Fruit fly (Drosophila melanogaster) whole organism, pupa: ENCODE data around the gene CG2113.
A peak's percentile ranks its signal among the peaks of the same experiment; 100 is the strongest.

Source experiments
- CG10348 ChIP-seq: fragments of 200-800 bp; sonication (Bioruptor generic); IDR thresholded peaks from 2 replicates; pipeline ENCODE4 v1.3.6; 2022; ENCODE audit warnings: missing biosample characterization, missing genetic modification characterization
- CG12605 ChIP-seq: fragments of 200-800 bp; sonication (Bioruptor generic); IDR thresholded peaks from 2 replicates; pipeline ENCODE4 v1.3.6; 2022; ENCODE audit warnings: missing biosample characterization, missing genetic modification characterization
- CG13204 ChIP-seq: fragments of 200-800 bp; sonication (Bioruptor generic); optimal IDR thresholded peaks from 2 replicates; lab custom pipeline; 2018; ENCODE audit warnings: missing biosample characterization, mild to moderate bottlenecking, missing genetic modification characterization, moderate library complexity
- CG14655 ChIP-seq: fragments of 200-800 bp; sonication (Bioruptor generic); optimal IDR thresholded peaks from 3 replicates; lab custom pipeline; 2017; ENCODE audit warnings: mild to moderate bottlenecking, missing biosample characterization, missing genetic modification reagents, missing genetic modification characterization
- CG15710 ChIP-seq: fragments of 200-800 bp; sonication (Bioruptor generic); optimal IDR thresholded peaks from 2 replicates; lab custom pipeline; 2018; ENCODE audit warnings: missing biosample characterization, mild to moderate bottlenecking, missing genetic modification characterization, moderate library complexity
- CG17806 ChIP-seq: fragments of 200-800 bp; sonication (Bioruptor generic); optimal IDR thresholded peaks from 2 replicates; lab custom pipeline; 2018; ENCODE audit warnings: missing biosample characterization, mild to moderate bottlenecking, missing genetic modification characterization, moderate library complexity
- CG32121 ChIP-seq: fragments of 200-800 bp; sonication (Bioruptor generic); IDR thresholded peaks from 2 replicates; pipeline ENCODE4 v1.3.6; 2022; ENCODE audit warnings: missing biosample characterization, missing genetic modification characterization
- CG34367 ChIP-seq: fragments of 200-800 bp; sonication (Bioruptor generic); optimal IDR thresholded peaks from 2 replicates; lab custom pipeline; 2018; ENCODE audit warnings: missing biosample characterization, mild to moderate bottlenecking, missing genetic modification characterization
- CG4496 ChIP-seq: fragments of 200-800 bp; sonication (Bioruptor generic); IDR thresholded peaks from 3 replicates; pipeline ENCODE4 v1.3.6; 2022; ENCODE audit warnings: missing biosample characterization, missing genetic modification characterization
- CG8159 ChIP-seq: fragments of 200-800 bp; sonication (Bioruptor generic); optimal IDR thresholded peaks from 3 replicates; lab custom pipeline; 2018; ENCODE audit warnings: missing biosample characterization, mild to moderate bottlenecking, missing genetic modification characterization, moderate library complexity
- CG8301 ChIP-seq: fragments of 200-800 bp; sonication (Bioruptor generic); optimal IDR thresholded peaks from 2 replicates; lab custom pipeline; 2018; ENCODE audit warnings: missing biosample characterization, mild to moderate bottlenecking, missing genetic modification characterization
- CG9948 ChIP-seq: fragments of 200-800 bp; sonication (Bioruptor generic); optimal IDR thresholded peaks from 2 replicates; lab custom pipeline; 2018; ENCODE audit warnings: missing biosample characterization, mild to moderate bottlenecking, missing genetic modification characterization, moderate library complexity
- D1 ChIP-seq: fragments of 200-800 bp; sonication (Bioruptor generic); optimal IDR thresholded peaks from 2 replicates; lab custom pipeline; 2018; ENCODE audit warnings: missing biosample characterization, mild to moderate bottlenecking, missing genetic modification characterization, moderate library complexity
- EcR ChIP-seq: fragments of 200-800 bp; sonication (Bioruptor generic); optimal IDR thresholded peaks from 3 replicates; lab custom pipeline; 2019; ENCODE audit warnings: missing biosample characterization, missing genetic modification characterization, mild to moderate bottlenecking, moderate library complexity, missing genetic modification reagents
- Ets98B ChIP-seq: fragments of 200-800 bp; sonication (Bioruptor generic); IDR thresholded peaks from 2 replicates; pipeline ENCODE4 v1.3.6; 2022; ENCODE audit warnings: missing biosample characterization, missing genetic modification characterization
- Pif1A ChIP-seq: fragments of 200-800 bp; sonication (Bioruptor generic); optimal IDR thresholded peaks from 3 replicates; lab custom pipeline; 2016; ENCODE audit warnings: missing biosample characterization, missing genetic modification characterization
- Pif1B ChIP-seq: fragments of 200-800 bp; sonication (Bioruptor generic); optimal IDR thresholded peaks from 3 replicates; lab custom pipeline; 2016; ENCODE audit warnings: missing biosample characterization, missing genetic modification characterization
- Snoo ChIP-seq: fragments of 200-800 bp; sonication (Bioruptor generic); optimal IDR thresholded peaks from 3 replicates; lab custom pipeline; 2017; ENCODE audit warnings: missing biosample characterization, mild to moderate bottlenecking, missing genetic modification characterization, inconsistent platforms
- fd96Ca ChIP-seq: fragments of 200-800 bp; sonication (Bioruptor generic); IDR thresholded peaks from 3 replicates; pipeline ENCODE4 v1.3.6; 2022; ENCODE audit warnings: missing biosample characterization, missing genetic modification characterization
- gl ChIP-seq: fragments of 200-800 bp; sonication (Bioruptor generic); optimal IDR thresholded peaks from 2 replicates; lab custom pipeline; 2018; ENCODE audit warnings: missing biosample characterization, mild to moderate bottlenecking, missing genetic modification characterization
- rn ChIP-seq: fragments of 200-800 bp; sonication (Bioruptor generic); IDR thresholded peaks from 2 replicates; pipeline ENCODE4 v1.3.6; 2022; ENCODE audit warnings: missing biosample characterization, missing genetic modification characterization

The CG2113 gene

dm6 chr3L:3035769-3036583, 41.0 kb downstream of the CG2113 start:
- TF ChIP-seq EcR (GFP tag; lab: Kevin White, UChicago) = no peak
- peak; percentile 77 for TF ChIP-seq Snoo
- peak; percentile 83 for TF ChIP-seq Pif1A
- TF ChIP-seq CG14655 (GFP tag; lab: Kevin White, UChicago) = peak; percentile 91
- TF ChIP-seq Pif1B (GFP tag; lab: Kevin White, UChicago) = peak; percentile 77
- TF ChIP-seq D1 (tag; lab: Kevin White, UChicago) = no peak
- peak; percentile 59; the same call in 2 of the 3 replicates for TF ChIP-seq CG4496 (GFP tag; lab: Robert Waterston, UW)
- TF ChIP-seq CG8159 (tag; lab: Kevin White, UChicago) = peak; percentile 74
- no peak for TF ChIP-seq rn
- peak; percentile 50 for TF ChIP-seq CG12605 (GFP tag; lab: Robert Waterston, UW)
- TF ChIP-seq fd96Ca (GFP tag; lab: Robert Waterston, UW) = peak; percentile 73; the same call in 2 of the 3 replicates
- TF ChIP-seq CG34367 = peak; percentile 69
- TF ChIP-seq CG15710 (tag; lab: Kevin White, UChicago) = peak; percentile 76
- peak; percentile 72 for TF ChIP-seq Ets98B (GFP tag; lab: Robert Waterston, UW)
- no peak for TF ChIP-seq CG13204 (GFP tag; lab: Kevin White, UChicago)
- TF ChIP-seq gl = peak; percentile 59
- peak; percentile 72 for TF ChIP-seq CG17806 (tag; lab: Kevin White, UChicago)
- peak; percentile 89 for TF ChIP-seq CG8301 (tag; lab: Kevin White, UChicago)
- peak; percentile 64; the same call in 1 of the 2 replicates for TF ChIP-seq CG32121 (GFP tag; lab: Robert Waterston, UW)
- TF ChIP-seq CG10348 (GFP tag; lab: Robert Waterston, UW) = no peak
- peak; percentile 71 for TF ChIP-seq CG9948 (tag; lab: Kevin White, UChicago)

- no peak for TF ChIP-seq D1 (tag; lab: Kevin White, UChicago)
- TF ChIP-seq Snoo = no peak
- TF ChIP-seq Pif1A = no peak
- no peak for TF ChIP-seq rn
- no peak for TF ChIP-seq fd96Ca (GFP tag; lab: Robert Waterston, UW)
- peak; percentile 23; the same call in 1 of the 2 replicates for TF ChIP-seq CG32121 (GFP tag; lab: Robert Waterston, UW)
- peak; percentile 50 for TF ChIP-seq CG13204 (GFP tag; lab: Kevin White, UChicago)
Observed at dm6 chr3L:3036951-3037586, 42.1 kb downstream of the CG2113 start.

- TF ChIP-seq EcR (GFP tag; lab: Kevin White, UChicago) = peak; percentile 84
- TF ChIP-seq fd96Ca (GFP tag; lab: Robert Waterston, UW) = peak; percentile 90
- no peak for TF ChIP-seq CG8159 (tag; lab: Kevin White, UChicago)
- TF ChIP-seq gl = no peak
- TF ChIP-seq rn = no peak
- peak; percentile 37 for TF ChIP-seq CG12605 (GFP tag; lab: Robert Waterston, UW)
- peak; percentile 85 for TF ChIP-seq Ets98B (GFP tag; lab: Robert Waterston, UW)
- TF ChIP-seq CG13204 (GFP tag; lab: Kevin White, UChicago) = peak; percentile 98
- no peak for TF ChIP-seq CG15710 (tag; lab: Kevin White, UChicago)
- no peak for TF ChIP-seq Snoo
- peak; percentile 69; the same call in 2 of the 3 replicates for TF ChIP-seq CG4496 (GFP tag; lab: Robert Waterston, UW)
- TF ChIP-seq Pif1A = no peak
- TF ChIP-seq CG32121 (GFP tag; lab: Robert Waterston, UW) = peak; percentile 90
Observed at dm6 chr3L:3037822-3038563, 43.0 kb downstream of the CG2113 start.

dm6 chr3L:3042150-3043049, 47.4 kb downstream of the CG2113 start, which contains the start of gene Prx4:
Gene Prx4, plus strand, starts transcription at chr3L:3042359.
- TF ChIP-seq Ets98B (GFP tag; lab: Robert Waterston, UW) = peak; percentile 75
- 0 out of 2 replicates have a peak, but pooled peaks have one; percentile 22 for TF ChIP-seq rn
- TF ChIP-seq CG12605 (GFP tag; lab: Robert Waterston, UW) = peak; percentile 25; the same call in 1 of the 2 replicates
- peak; percentile 53 for TF ChIP-seq CG8159 (tag; lab: Kevin White, UChicago)
- peak; percentile 60 for TF ChIP-seq CG9948 (tag; lab: Kevin White, UChicago)
- TF ChIP-seq CG34367 = peak; percentile 43
- peak; percentile 68 for TF ChIP-seq CG8301 (tag; lab: Kevin White, UChicago)
- TF ChIP-seq CG17806 (tag; lab: Kevin White, UChicago) = peak; percentile 41
- peak; percentile 56 for TF ChIP-seq CG15710 (tag; lab: Kevin White, UChicago)
- TF ChIP-seq fd96Ca (GFP tag; lab: Robert Waterston, UW) = 0 out of 3 replicates have a peak, but pooled peaks have one; percentile 26
- TF ChIP-seq CG4496 (GFP tag; lab: Robert Waterston, UW) = peak; percentile 87
- TF ChIP-seq CG14655 (GFP tag; lab: Kevin White, UChicago) = peak; percentile 66
- TF ChIP-seq CG10348 (GFP tag; lab: Robert Waterston, UW) = no peak
- no peak for TF ChIP-seq CG13204 (GFP tag; lab: Kevin White, UChicago)
- no peak for TF ChIP-seq gl
- no peak for TF ChIP-seq D1 (tag; lab: Kevin White, UChicago)
- TF ChIP-seq EcR (GFP tag; lab: Kevin White, UChicago) = no peak
- peak; percentile 77 for TF ChIP-seq CG32121 (GFP tag; lab: Robert Waterston, UW)
- peak; percentile 66 for TF ChIP-seq Pif1A
- TF ChIP-seq Snoo = peak; percentile 52
- peak; percentile 73 for TF ChIP-seq Pif1B (GFP tag; lab: Kevin White, UChicago)
- TF ChIP-seq, all 21 proteins: peak for 16
